Worm (Caenorhabditis elegans): ENCODE measurements around the gene npr-38.

DNA sequence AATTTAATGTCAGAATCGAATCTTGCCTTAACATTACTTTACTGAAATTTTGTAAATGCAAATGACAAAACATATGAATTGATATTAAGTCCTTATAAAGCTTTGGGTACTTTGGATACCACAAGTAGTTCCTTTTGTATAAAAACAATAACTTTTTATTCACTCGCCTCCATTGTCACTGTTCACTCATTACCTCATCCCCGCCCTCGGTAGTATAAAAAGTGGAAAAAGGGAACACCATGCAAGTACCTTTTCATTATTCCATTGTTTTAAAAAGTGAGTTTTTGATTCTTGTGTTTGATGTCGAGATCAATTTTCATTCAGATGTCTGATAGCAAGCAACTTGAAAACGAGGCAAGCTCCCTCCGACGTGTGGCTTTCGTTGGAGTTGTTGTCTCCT lies 22.5 kb downstream of the npr-38 start, which contains the start of gene col-171:
- TF ChIP-seq him-1 (tag; optimal IDR thresholded peaks at IDR 0.05) (no peak), dao-5 (tag; optimal IDR thresholded peaks at IDR 0.05) (no peak)

All from whole organism, L4/young adult.